Fruit fly (Drosophila melanogaster) whole organism, embryonic: ENCODE results near the gene CG13032.

Source experiments
- Ada2b ChIP-seq: fragments of 200-800 bp; sonication (Bioruptor generic); IDR thresholded peaks from 2 replicates; pipeline ENCODE4 v1.3.6; 2022; ENCODE audit warnings: missing biosample characterization, missing genetic modification characterization
- Adf1 ChIP-seq: fragments of 200-800 bp; sonication (Bioruptor generic); IDR thresholded peaks from 2 replicates; pipeline ENCODE4 v1.3.6; 2022; ENCODE audit warnings: missing biosample characterization, missing genetic modification characterization
- B-H2 ChIP-seq: fragments of 200-800 bp; sonication (Bioruptor generic); optimal IDR thresholded peaks from 2 replicates; lab custom pipeline; 2018; ENCODE audit warnings: missing biosample characterization, mild to moderate bottlenecking, missing genetic modification characterization
- CG10366 ChIP-seq: fragments of 200-800 bp; sonication (Bioruptor generic); IDR thresholded peaks from 2 replicates; pipeline ENCODE4 v1.3.6; 2022; ENCODE audit warnings: missing biosample characterization, missing genetic modification characterization
- CG10462 ChIP-seq: fragments of 200-800 bp; sonication (Bioruptor generic); optimal IDR thresholded peaks from 2 replicates; lab custom pipeline; 2016; ENCODE audit warnings: missing biosample characterization, missing genetic modification characterization
- CG11695 ChIP-seq: fragments of 200-800 bp; sonication (Bioruptor generic); IDR thresholded peaks from 3 replicates; pipeline ENCODE4 v1.3.6; 2022; ENCODE audit warnings: missing biosample characterization, missing genetic modification characterization
- CG12071 ChIP-seq: fragments of 200-800 bp; sonication (Bioruptor generic); optimal IDR thresholded peaks from 3 replicates; lab custom pipeline; 2018; ENCODE audit warnings: missing biosample characterization, mild to moderate bottlenecking, missing genetic modification characterization
- CG12659 ChIP-seq: fragments of 200-800 bp; sonication (Bioruptor generic); optimal IDR thresholded peaks from 3 replicates; lab custom pipeline; 2017; ENCODE audit warnings: mild to moderate bottlenecking, missing biosample characterization, missing genetic modification reagents, missing genetic modification characterization
- CG12744 ChIP-seq: fragments of 200-800 bp; sonication (Bioruptor generic); optimal IDR thresholded peaks from 2 replicates; lab custom pipeline; 2016; ENCODE audit warnings: missing biosample characterization, missing genetic modification characterization
- CG13424 ChIP-seq: fragments of 200-800 bp; sonication (Bioruptor generic); optimal IDR thresholded peaks from 2 replicates; lab custom pipeline; 2019; ENCODE audit warnings: missing biosample characterization, mild to moderate bottlenecking, missing genetic modification characterization, moderate library complexity
- CG31441 ChIP-seq: fragments of 200-800 bp; sonication (Bioruptor generic); IDR thresholded peaks from 2 replicates; pipeline ENCODE4 v1.3.6; 2022; ENCODE audit warnings: missing biosample characterization, missing genetic modification characterization
- CG3995 ChIP-seq: fragments of 200-800 bp; sonication (Bioruptor generic); optimal IDR thresholded peaks from 3 replicates; lab custom pipeline; 2016; ENCODE audit warnings: missing biosample characterization, missing genetic modification characterization
- CG5953 ChIP-seq: fragments of 200-800 bp; sonication (Bioruptor generic); IDR thresholded peaks from 2 replicates; pipeline ENCODE4 v1.3.6; 2022; ENCODE audit warnings: missing biosample characterization, missing genetic modification characterization
- CG7786 ChIP-seq: fragments of 200-800 bp; sonication (Bioruptor generic); optimal IDR thresholded peaks from 2 replicates; lab custom pipeline; 2016; ENCODE audit warnings: missing biosample characterization, missing genetic modification characterization
- CG7839 ChIP-seq: fragments of 200-800 bp; sonication (Bioruptor generic); optimal IDR thresholded peaks from 3 replicates; lab custom pipeline; 2018; ENCODE audit warnings: missing biosample characterization, mild to moderate bottlenecking, missing genetic modification characterization, moderate library complexity
- CG8290 ChIP-seq, 3 experiments: fragments of 200-800 bp; sonication (Bioruptor generic); optimal IDR thresholded peaks; 2 replicates each; lab custom pipeline; 2016 to 2019; ENCODE audit warnings: missing biosample characterization in 3 of 3, missing genetic modification characterization in 3 of 3, mild to moderate bottlenecking in 2 of 3, moderate library complexity in 1 of 3
- CrebB ChIP-seq: fragments of 200-800 bp; sonication (Bioruptor generic); optimal IDR thresholded peaks from 3 replicates; lab custom pipeline; 2018; ENCODE audit warnings: missing biosample characterization, mild to moderate bottlenecking, missing genetic modification characterization
- Dref ChIP-seq: fragments of 200-800 bp; sonication (Bioruptor generic); IDR thresholded peaks from 2 replicates; pipeline ENCODE4 v1.3.6; 2022; ENCODE audit warnings: missing biosample characterization, missing genetic modification characterization
- Drgx ChIP-seq: fragments of 200-800 bp; sonication (Bioruptor generic); IDR thresholded peaks from 2 replicates; pipeline ENCODE4 v1.3.6; 2022; ENCODE audit warnings: missing biosample characterization, missing genetic modification characterization
- Hey ChIP-seq: fragments of 200-800 bp; sonication (Bioruptor generic); optimal IDR thresholded peaks from 3 replicates; lab custom pipeline; 2018; ENCODE audit warnings: missing biosample characterization, mild to moderate bottlenecking, missing genetic modification characterization
- MESR4 ChIP-seq: fragments of 200-800 bp; sonication (Bioruptor generic); optimal IDR thresholded peaks from 2 replicates; lab custom pipeline; 2018; ENCODE audit warnings: missing biosample characterization, mild to moderate bottlenecking, missing genetic modification characterization, moderate library complexity
- Med ChIP-seq: fragments of 200-800 bp; sonication (Bioruptor generic); peaks from one replicate; lab custom pipeline; 2016; ENCODE audit warnings: missing biosample characterization, missing genetic modification characterization, mild to moderate bottlenecking, inconsistent platforms, moderate library complexity
- Optix ChIP-seq: fragments of 200-800 bp; sonication (Bioruptor generic); IDR thresholded peaks from 3 replicates; pipeline ENCODE4 v1.3.6; 2022; ENCODE audit warnings: missing biosample characterization, missing genetic modification characterization
- Six4 ChIP-seq: fragments of 200-800 bp; sonication (Bioruptor generic); optimal IDR thresholded peaks from 2 replicates; lab custom pipeline; 2016; ENCODE audit warnings: missing biosample characterization, missing genetic modification characterization
- Taf1 ChIP-seq: fragments of 200-800 bp; sonication (Bioruptor generic); IDR thresholded peaks from 2 replicates; pipeline ENCODE4 v1.3.6; 2022; ENCODE audit warnings: missing biosample characterization, missing genetic modification characterization
- abd-A ChIP-seq: fragments of 200-800 bp; sonication (Bioruptor generic); optimal IDR thresholded peaks from 3 replicates; lab custom pipeline; 2019; ENCODE audit warnings: missing biosample characterization, mild to moderate bottlenecking, missing genetic modification characterization, moderate library complexity
- ac ChIP-seq: fragments of 200-800 bp; sonication (Bioruptor generic); optimal IDR thresholded peaks from 3 replicates; lab custom pipeline; 2017; ENCODE audit warnings: missing biosample characterization, mild to moderate bottlenecking, missing genetic modification characterization
- ap ChIP-seq: fragments of 200-800 bp; sonication (Bioruptor generic); IDR thresholded peaks from 2 replicates; pipeline ENCODE4 v1.3.6; 2022; ENCODE audit warnings: missing biosample characterization, missing genetic modification characterization
- ase ChIP-seq: fragments of 200-800 bp; sonication (Bioruptor generic); IDR thresholded peaks from 3 replicates; pipeline ENCODE4 v1.3.6; 2022; ENCODE audit warnings: missing biosample characterization, missing genetic modification characterization
- ash1 ChIP-seq: fragments of 200-800 bp; sonication (Bioruptor generic); optimal IDR thresholded peaks from 2 replicates; lab custom pipeline; 2018; ENCODE audit warnings: missing biosample characterization, mild to moderate bottlenecking, missing genetic modification characterization
- bsh ChIP-seq, 2 experiments: fragments of 200-800 bp; sonication (Bioruptor generic); optimal IDR thresholded peaks; 2 replicates each; lab custom pipeline; 2017 to 2018; ENCODE audit warnings: mild to moderate bottlenecking in 2 of 2, missing biosample characterization in 2 of 2, missing genetic modification characterization in 2 of 2, moderate library complexity in 1 of 2
- cg ChIP-seq: fragments of 200-800 bp; sonication (Bioruptor generic); optimal IDR thresholded peaks from 3 replicates; lab custom pipeline; 2019; ENCODE audit warnings: missing biosample characterization, mild to moderate bottlenecking, missing genetic modification characterization, moderate library complexity
- ci ChIP-seq: fragments of 200-800 bp; sonication (Bioruptor generic); IDR thresholded peaks from 3 replicates; pipeline ENCODE4 v1.3.6; 2022; ENCODE audit warnings: missing biosample characterization, missing genetic modification characterization
- croc ChIP-seq: fragments of 200-800 bp; sonication (Bioruptor generic); conservative IDR thresholded peaks from 3 replicates; pipeline ENCODE4 v1.3.6; 2022; ENCODE audit warnings: missing biosample characterization, missing genetic modification characterization
- da ChIP-seq: fragments of 200-800 bp; sonication (Bioruptor generic); optimal IDR thresholded peaks from 2 replicates; lab custom pipeline; 2016; ENCODE audit warnings: missing biosample characterization, missing genetic modification characterization
- dysf ChIP-seq: fragments of 200-800 bp; sonication (Bioruptor generic); IDR thresholded peaks from 3 replicates; pipeline ENCODE4 v1.3.6; 2022; ENCODE audit warnings: missing biosample characterization, missing genetic modification characterization
- ewg ChIP-seq: fragments of 200-800 bp; sonication (Bioruptor generic); optimal IDR thresholded peaks from 3 replicates; lab custom pipeline; 2017; ENCODE audit warnings: mild to moderate bottlenecking, missing biosample characterization, missing genetic modification reagents, missing genetic modification characterization
- ftz-f1 ChIP-seq: fragments of 200-800 bp; sonication (Bioruptor generic); optimal IDR thresholded peaks from 2 replicates; lab custom pipeline; 2016; ENCODE audit warnings: missing biosample characterization, missing genetic modification characterization
- ham ChIP-seq: fragments of 200-800 bp; sonication (Bioruptor generic); IDR thresholded peaks from 2 replicates; pipeline ENCODE4 v1.3.6; 2022; ENCODE audit warnings: missing biosample characterization, missing genetic modification characterization
- lmd ChIP-seq: fragments of 200-800 bp; sonication (Bioruptor generic); IDR thresholded peaks from 2 replicates; pipeline ENCODE4 v1.3.6; 2022; ENCODE audit warnings: missing biosample characterization, missing genetic modification characterization
- nerfin-2 ChIP-seq: fragments of 200-800 bp; sonication (Bioruptor generic); IDR thresholded peaks from 2 replicates; pipeline ENCODE4 v1.3.6; 2022; ENCODE audit warnings: missing biosample characterization, missing genetic modification characterization; ENCODE audit not compliant: partially characterized antibody
- pb ChIP-seq: fragments of 200-800 bp; sonication (Bioruptor generic); optimal IDR thresholded peaks from 3 replicates; lab custom pipeline; 2016; ENCODE audit warnings: missing biosample characterization, missing genetic modification characterization
- phol ChIP-seq: fragments of 200-800 bp; sonication (Bioruptor generic); optimal IDR thresholded peaks from 3 replicates; lab custom pipeline; 2018; ENCODE audit warnings: missing biosample characterization, mild to moderate bottlenecking, missing genetic modification characterization, moderate library complexity
- row ChIP-seq: fragments of 200-800 bp; sonication (Bioruptor generic); IDR thresholded peaks from 3 replicates; pipeline ENCODE4 v1.3.6; 2022; ENCODE audit warnings: missing biosample characterization, missing genetic modification characterization
- sr ChIP-seq: fragments of 200-800 bp; sonication (Bioruptor generic); IDR thresholded peaks from 3 replicates; pipeline ENCODE4 v1.3.6; 2022; ENCODE audit warnings: missing biosample characterization, missing genetic modification characterization
- tx ChIP-seq: fragments of 200-800 bp; sonication (Bioruptor generic); optimal IDR thresholded peaks from 2 replicates; lab custom pipeline; 2016; ENCODE audit warnings: missing biosample characterization, missing genetic modification characterization
- yki ChIP-seq: fragments of >200 bp; optimal IDR thresholded peaks from 3 replicates; lab custom pipeline; 2018
- z ChIP-seq: fragments of 200-800 bp; sonication (Bioruptor generic); IDR thresholded peaks from 3 replicates; pipeline ENCODE4 v1.3.6; 2022; ENCODE audit warnings: missing biosample characterization, missing genetic modification characterization
- zfh1 ChIP-seq: fragments of 200-800 bp; sonication (Bioruptor generic); IDR thresholded peaks from 3 replicates; pipeline ENCODE4 v1.3.6; 2022; ENCODE audit warnings: missing biosample characterization, missing genetic modification characterization

Gene CG13032

dm6 chr3L:16661167-16662109, 12.3 kb upstream of the CG13032 start, which contains the start of gene Baldspot (continued):
- peak; percentile 91 for TF ChIP-seq pb (GFP tag; lab: Kevin White, UChicago)
- no peak for TF ChIP-seq CG5953 (GFP tag; lab: Robert Waterston, UW)
- peak; percentile 41 for TF ChIP-seq Hey (tag; lab: Kevin White, UChicago)
- no peak for TF ChIP-seq yki
- no peak for TF ChIP-seq sr (GFP tag; lab: Robert Waterston, UW)
- peak; percentile 88 for TF ChIP-seq row (GFP tag; lab: Robert Waterston, UW)
- peak; percentile 53 for TF ChIP-seq Dref (GFP tag; lab: Robert Waterston, UW)
- peak; percentile 48 for TF ChIP-seq ash1
- peak; percentile 76 for TF ChIP-seq Adf1 (GFP tag; lab: Robert Waterston, UW)
- TF ChIP-seq CG12744: no peak
- peak; percentile 50 for TF ChIP-seq CG3995 (GFP tag; lab: Kevin White, UChicago)
- TF ChIP-seq CG31441 (GFP tag; lab: Robert Waterston, UW): peak; percentile 60
- peak; percentile 35; the same call in 1 of the 3 replicates for TF ChIP-seq CG11695 (GFP tag; lab: Robert Waterston, UW)
- TF ChIP-seq CG7786 (GFP tag; lab: Kevin White, UChicago): peak; percentile 45
- TF ChIP-seq CrebB (tag; lab: Kevin White, UChicago): peak; percentile 69
- peak; percentile 87 for TF ChIP-seq CG12659 (GFP tag; lab: Kevin White, UChicago)
- peak; percentile 66 for TF ChIP-seq ftz-f1
- peak; percentile 2 for TF ChIP-seq CG10462 (GFP tag; lab: Kevin White, UChicago)
- TF ChIP-seq bsh (GFP tag; optimal IDR thresholded peaks at IDR 0.05; lab: Kevin White, UChicago): peak in 1 of 2 experiments; percentile 42
- peak; percentile 29; the same call in 1 of the 3 replicates for TF ChIP-seq croc (GFP tag; lab: Robert Waterston, UW)
- peak; percentile 61 for TF ChIP-seq B-H2 (GFP tag; lab: Kevin White, UChicago)
- peak; percentile 49; the same call in 1 of the 2 replicates for TF ChIP-seq Ada2b (GFP tag; lab: Robert Waterston, UW)
- TF ChIP-seq cg (GFP tag; lab: Kevin White, UChicago): peak; percentile 56
- TF ChIP-seq CG7839 (tag; lab: Kevin White, UChicago): peak; percentile 88
- peak; percentile 58 for TF ChIP-seq Drgx (GFP tag; lab: Robert Waterston, UW)
- TF ChIP-seq ac (GFP tag; lab: Kevin White, UChicago): peak; percentile 59
- TF ChIP-seq CG10366: peak; percentile 54
- peak; percentile 84 for TF ChIP-seq dysf (GFP tag; lab: Robert Waterston, UW)
- peak; percentile 52; the same call in 2 of the 3 replicates for TF ChIP-seq zfh1 (GFP tag; lab: Robert Waterston, UW)
- TF ChIP-seq lmd (GFP tag; lab: Robert Waterston, UW): peak; percentile 79
- peak; percentile 96 for TF ChIP-seq Med (GFP tag; lab: Kevin White, UChicago)
- TF ChIP-seq ap (GFP tag; lab: Robert Waterston, UW): 0 out of 2 replicates have a peak, but pooled peaks have one; percentile 8
- peak; percentile 58 for TF ChIP-seq MESR4 (GFP tag; lab: Kevin White, UChicago)
- TF ChIP-seq tx (GFP tag; lab: Kevin White, UChicago): no peak
- TF ChIP-seq CG12071 (GFP tag; lab: Kevin White, UChicago): peak; percentile 83
- no peak for TF ChIP-seq da (GFP tag; lab: Kevin White, UChicago)
- TF ChIP-seq z (GFP tag; lab: Robert Waterston, UW): no peak
- TF ChIP-seq CG8290 (GFP tag; optimal IDR thresholded peaks at IDR 0.05; lab: Kevin White, UChicago): peak; percentile 74
- TF ChIP-seq CG8290 (tag; optimal IDR thresholded peaks at IDR 0.05; lab: Kevin White, UChicago): peak in 1 of 2 experiments; percentile 92
- TF ChIP-seq ham (GFP tag; lab: Robert Waterston, UW): no peak
- peak; percentile 85 for TF ChIP-seq abd-A (tag; lab: Kevin White, UChicago)
- TF ChIP-seq ase: peak; percentile 79; the same call in 2 of the 3 replicates
- TF ChIP-seq ewg (GFP tag; lab: Kevin White, UChicago): peak; percentile 41
- TF ChIP-seq Optix: no peak
- TF ChIP-seq nerfin-2 (GFP tag; lab: Robert Waterston, UW): 0 out of 2 replicates have a peak, but pooled peaks have one; percentile 35
- TF ChIP-seq phol: peak; percentile 89
- TF ChIP-seq ci (GFP tag; lab: Robert Waterston, UW): peak; percentile 86
- peak; percentile 50 for TF ChIP-seq Six4 (GFP tag; lab: Kevin White, UChicago)
- no peak for TF ChIP-seq Taf1 (GFP tag; lab: Robert Waterston, UW)
- TF ChIP-seq CG13424 (tag; lab: Kevin White, UChicago): peak; percentile 52
